Worm (Caenorhabditis elegans): ENCODE results near the gene gst-23.

ce11 chrV:3260075-3260474 lies 17.0 kb downstream of the gst-23 start, which contains the start of gene srbc-5:
- TF ChIP-seq nhr-6 (tag; optimal IDR thresholded peaks at IDR 0.05) (no peak), nhr-11 (tag; optimal IDR thresholded peaks at IDR 0.05) (no peak), ceh-16 (tag; optimal IDR thresholded peaks at IDR 0.05) (no peak), elt-1 (tag; optimal IDR thresholded peaks at IDR 0.05) (no peak), sma-3 (GFP tag; optimal IDR thresholded peaks at IDR 0.05) (no peak), nhr-237 (tag; optimal IDR thresholded peaks at IDR 0.05) (no peak), lin-39 (tag; optimal IDR thresholded peaks at IDR 0.05) (no peak), nhr-77 (tag; optimal IDR thresholded peaks at IDR 0.05) (no peak), unc-55 (GFP tag; optimal IDR thresholded peaks at IDR 0.05) (no peak), ama-1 (optimal IDR thresholded peaks at IDR 0.05) (no peak), Y55F3AM.14 (GFP tag; optimal IDR thresholded peaks at IDR 0.05) (no peak)
